Fruit fly (Drosophila melanogaster) whole organism, embryonic: Measurements from ENCODE around the gene cv-c.

Experiments
- ATbp ChIP-seq: fragments of 200-800 bp; sonication (Bioruptor generic); optimal IDR thresholded peaks from 2 replicates; lab custom pipeline; 2017; ENCODE audit warnings: missing biosample characterization, mild to moderate bottlenecking, missing genetic modification characterization, missing genetic modification reagents
- C15 ChIP-seq: fragments of 200-800 bp; sonication (Bioruptor generic); IDR thresholded peaks from 3 replicates; pipeline ENCODE4 v1.3.6; 2022; ENCODE audit warnings: missing biosample characterization, missing genetic modification characterization
- CG10209 ChIP-seq: fragments of 200-800 bp; sonication (Bioruptor generic); optimal IDR thresholded peaks from 3 replicates; lab custom pipeline; 2017; ENCODE audit warnings: missing biosample characterization, mild to moderate bottlenecking, missing genetic modification characterization, missing genetic modification reagents
- CG11093 ChIP-seq: fragments of 200-800 bp; sonication (Bioruptor generic); IDR thresholded peaks from 3 replicates; pipeline ENCODE4 v1.3.6; 2022; ENCODE audit warnings: missing biosample characterization, missing genetic modification characterization
- CG11504 ChIP-seq: fragments of 200-800 bp; sonication (Bioruptor generic); optimal IDR thresholded peaks from 3 replicates; lab custom pipeline; 2019; ENCODE audit warnings: missing biosample characterization, mild to moderate bottlenecking, missing genetic modification characterization, moderate library complexity
- CG17186 ChIP-seq: fragments of 200-800 bp; sonication (Bioruptor generic); optimal IDR thresholded peaks from 3 replicates; lab custom pipeline; 2017; ENCODE audit warnings: missing biosample characterization, missing genetic modification reagents, missing genetic modification characterization
- CG17328 ChIP-seq: fragments of 200-800 bp; sonication (Bioruptor generic); IDR thresholded peaks from 2 replicates; pipeline ENCODE4 v1.3.6; 2022; ENCODE audit warnings: missing biosample characterization, missing genetic modification characterization
- CG17361 ChIP-seq: fragments of 200-800 bp; sonication (Bioruptor generic); IDR thresholded peaks from 3 replicates; pipeline ENCODE4 v1.3.6; 2022; ENCODE audit warnings: missing biosample characterization, missing genetic modification characterization
- CG18764 ChIP-seq: fragments of 200-800 bp; sonication (Bioruptor generic); optimal IDR thresholded peaks from 3 replicates; lab custom pipeline; 2016; ENCODE audit warnings: missing biosample characterization, missing genetic modification characterization
- CG2129 ChIP-seq: fragments of 200-800 bp; sonication (Bioruptor generic); IDR thresholded peaks from 2 replicates; pipeline ENCODE4 v1.3.6; 2022; ENCODE audit warnings: missing biosample characterization, missing genetic modification characterization; ENCODE audit not compliant: partially characterized antibody
- CG2199 ChIP-seq: fragments of 200-800 bp; sonication (Bioruptor generic); IDR thresholded peaks from 3 replicates; pipeline ENCODE4 v1.3.6; 2022; ENCODE audit warnings: missing biosample characterization, missing genetic modification characterization
- CG2889 ChIP-seq: fragments of 200-800 bp; sonication (Bioruptor generic); IDR thresholded peaks from 3 replicates; pipeline ENCODE4 v1.3.6; 2022; ENCODE audit warnings: missing biosample characterization, missing genetic modification characterization
- CG34224 ChIP-seq: fragments of 200-800 bp; sonication (Bioruptor generic); IDR thresholded peaks from 3 replicates; pipeline ENCODE4 v1.3.6; 2022; ENCODE audit warnings: missing biosample characterization, missing genetic modification characterization; ENCODE audit not compliant: partially characterized antibody
- CG4360 ChIP-seq: fragments of 200-800 bp; sonication (Bioruptor generic); IDR thresholded peaks from 2 replicates; pipeline ENCODE4 v1.3.6; 2022; ENCODE audit warnings: missing biosample characterization, missing genetic modification characterization
- CG4707 ChIP-seq: fragments of 200-800 bp; sonication (Bioruptor generic); optimal IDR thresholded peaks from 2 replicates; lab custom pipeline; 2018; ENCODE audit warnings: missing biosample characterization, mild to moderate bottlenecking, missing genetic modification characterization, moderate library complexity
- CG4854 ChIP-seq: fragments of 200-800 bp; sonication (Bioruptor generic); optimal IDR thresholded peaks from 2 replicates; lab custom pipeline; 2016; ENCODE audit warnings: missing biosample characterization, missing genetic modification characterization, inconsistent platforms
- CG6683 ChIP-seq: fragments of 200-800 bp; sonication (Bioruptor generic); optimal IDR thresholded peaks from 2 replicates; lab custom pipeline; 2017; ENCODE audit warnings: missing biosample characterization, mild to moderate bottlenecking, missing genetic modification characterization, missing genetic modification reagents
- CG6765 ChIP-seq: fragments of 200-800 bp; sonication (Bioruptor generic); optimal IDR thresholded peaks from 3 replicates; lab custom pipeline; 2017; ENCODE audit warnings: missing biosample characterization, mild to moderate bottlenecking, missing genetic modification characterization
- CG8478 ChIP-seq: fragments of >200 bp; optimal IDR thresholded peaks from 2 replicates; lab custom pipeline; 2018
- CG9797 ChIP-seq: fragments of 200-800 bp; sonication (Bioruptor generic); optimal IDR thresholded peaks from 3 replicates; lab custom pipeline; 2018; ENCODE audit warnings: missing biosample characterization, mild to moderate bottlenecking, missing genetic modification characterization
- CG9817 ChIP-seq: fragments of 200-800 bp; sonication (Bioruptor generic); optimal IDR thresholded peaks from 2 replicates; lab custom pipeline; 2018; ENCODE audit warnings: missing biosample characterization, mild to moderate bottlenecking, missing genetic modification characterization, moderate library complexity
- Dbx ChIP-seq: fragments of 200-800 bp; sonication (Bioruptor generic); IDR thresholded peaks from 3 replicates; pipeline ENCODE4 v1.3.6; 2022; ENCODE audit warnings: missing biosample characterization, missing genetic modification characterization
- Dref ChIP-seq: fragments of 200-800 bp; sonication (Bioruptor generic); IDR thresholded peaks from 2 replicates; pipeline ENCODE4 v1.3.6; 2022; ENCODE audit warnings: missing biosample characterization, missing genetic modification characterization
- E2f2 ChIP-seq: fragments of 200-800 bp; sonication (Bioruptor generic); IDR thresholded peaks from 2 replicates; pipeline ENCODE4 v1.3.6; 2022; ENCODE audit warnings: missing biosample characterization, missing genetic modification characterization
- H15 ChIP-seq: fragments of 200-800 bp; sonication (Bioruptor generic); IDR thresholded peaks from 3 replicates; pipeline ENCODE4 v1.3.6; 2022; ENCODE audit warnings: missing biosample characterization, missing genetic modification characterization
- H2.0 ChIP-seq: fragments of 200-800 bp; sonication (Bioruptor generic); IDR thresholded peaks from 2 replicates; pipeline ENCODE4 v1.3.6; 2022; ENCODE audit warnings: missing biosample characterization, missing genetic modification characterization
- HLH3B ChIP-seq: fragments of 200-800 bp; sonication (Bioruptor generic); IDR thresholded peaks from 2 replicates; pipeline ENCODE4 v1.3.6; 2022; ENCODE audit warnings: missing biosample characterization, missing genetic modification characterization
- MESR4 ChIP-seq: fragments of 200-800 bp; sonication (Bioruptor generic); optimal IDR thresholded peaks from 2 replicates; lab custom pipeline; 2018; ENCODE audit warnings: missing biosample characterization, mild to moderate bottlenecking, missing genetic modification characterization, moderate library complexity
- Mad ChIP-seq: fragments of 200-800 bp; sonication (Bioruptor generic); optimal IDR thresholded peaks from 2 replicates; lab custom pipeline; 2016; ENCODE audit warnings: missing biosample characterization, missing genetic modification characterization
- Myb ChIP-seq: fragments of 200-800 bp; sonication (Bioruptor generic); optimal IDR thresholded peaks from 2 replicates; lab custom pipeline; 2016; ENCODE audit warnings: missing biosample characterization, missing genetic modification characterization
- Optix ChIP-seq: fragments of 200-800 bp; sonication (Bioruptor generic); IDR thresholded peaks from 3 replicates; pipeline ENCODE4 v1.3.6; 2022; ENCODE audit warnings: missing biosample characterization, missing genetic modification characterization
- Trl ChIP-seq, 3 experiments: fragments of >200 bp in 2 of 3; fragments of 200-800 bp in 1 of 3; sonication (Bioruptor generic) in 1 of 3; optimal IDR thresholded peaks; 2 replicates in 1 of 3; 3 replicates in 2 of 3; lab custom pipeline; 2016 to 2017; ENCODE audit warnings: missing biosample characterization in 1 of 3, missing genetic modification characterization in 1 of 3
- YL-1 ChIP-seq: fragments of 200-800 bp; sonication (Bioruptor generic); optimal IDR thresholded peaks from 3 replicates; lab custom pipeline; 2017; ENCODE audit warnings: missing biosample characterization, mild to moderate bottlenecking, missing genetic modification characterization
- bcd ChIP-seq: fragments of 200-800 bp; sonication (Bioruptor generic); optimal IDR thresholded peaks from 2 replicates; lab custom pipeline; 2017; ENCODE audit warnings: missing biosample characterization, mild to moderate bottlenecking, missing genetic modification characterization
- chn ChIP-seq: fragments of 200-800 bp; sonication (Bioruptor generic); optimal IDR thresholded peaks from 2 replicates; lab custom pipeline; 2016; ENCODE audit warnings: missing biosample characterization, missing genetic modification characterization
- exex ChIP-seq: fragments of 200-800 bp; sonication (Bioruptor generic); optimal IDR thresholded peaks from 4 replicates; lab custom pipeline; 2018; ENCODE audit warnings: missing biosample characterization, mild to moderate bottlenecking, missing genetic modification characterization, moderate library complexity
- gce ChIP-seq: fragments of 200-800 bp; sonication (Bioruptor generic); IDR thresholded peaks from 3 replicates; pipeline ENCODE4 v1.3.6; 2022; ENCODE audit warnings: missing biosample characterization, missing genetic modification characterization
- gsb ChIP-seq: fragments of 200-800 bp; sonication (Bioruptor generic); IDR thresholded peaks from 2 replicates; pipeline ENCODE4 v1.3.6; 2022; ENCODE audit warnings: missing biosample characterization, missing genetic modification characterization
- gt ChIP-seq: fragments of 200-800 bp; sonication (Bioruptor generic); IDR thresholded peaks from 2 replicates; pipeline ENCODE4 v1.3.6; 2022; ENCODE audit warnings: missing biosample characterization, missing genetic modification characterization
- hb ChIP-seq: fragments of 200-800 bp; sonication (Bioruptor generic); IDR thresholded peaks from 3 replicates; pipeline ENCODE4 v1.3.6; 2022; ENCODE audit warnings: missing biosample characterization, missing genetic modification characterization; ENCODE audit not compliant: partially characterized antibody
- ind ChIP-seq: fragments of 200-800 bp; sonication (Bioruptor generic); optimal IDR thresholded peaks from 3 replicates; lab custom pipeline; 2016; ENCODE audit warnings: missing biosample characterization, missing genetic modification characterization
- lbe ChIP-seq: fragments of 200-800 bp; sonication (Bioruptor generic); optimal IDR thresholded peaks from 2 replicates; lab custom pipeline; 2016; ENCODE audit warnings: missing biosample characterization, mild to moderate bottlenecking, missing genetic modification characterization
- lov ChIP-seq, 2 experiments: fragments of 200-800 bp in 1 of 2; fragments of >200 bp in 1 of 2; sonication (Bioruptor generic) in 1 of 2; IDR thresholded peaks in 1 of 2; optimal IDR thresholded peaks in 1 of 2; 2 replicates in 1 of 2; 3 replicates in 1 of 2; pipeline versions ENCODE4 v1.3.6 to Lab custom; 2017 to 2022; ENCODE audit warnings: missing biosample characterization in 1 of 2, missing genetic modification characterization in 1 of 2
- pita ChIP-seq: fragments of 200-800 bp; sonication (Bioruptor generic); optimal IDR thresholded peaks from 2 replicates; lab custom pipeline; 2017; ENCODE audit warnings: missing biosample characterization, mild to moderate bottlenecking, missing genetic modification characterization
- psq ChIP-seq: fragments of 200-800 bp; sonication (Bioruptor generic); optimal IDR thresholded peaks from 2 replicates; lab custom pipeline; 2017; ENCODE audit warnings: missing biosample characterization, missing genetic modification characterization
- sens-2 ChIP-seq: fragments of 200-800 bp; sonication (Bioruptor generic); IDR thresholded peaks from 2 replicates; pipeline ENCODE4 v1.3.6; 2022; ENCODE audit warnings: missing biosample characterization, missing genetic modification characterization
- stc ChIP-seq: fragments of 200-800 bp; sonication (Bioruptor generic); IDR thresholded peaks from 2 replicates; pipeline ENCODE4 v1.3.6; 2022; ENCODE audit warnings: missing biosample characterization, missing genetic modification characterization
- tio ChIP-seq: fragments of 200-800 bp; sonication (Bioruptor generic); optimal IDR thresholded peaks from 2 replicates; lab custom pipeline; 2017; ENCODE audit warnings: missing biosample characterization, missing genetic modification characterization, inconsistent platforms
- tup ChIP-seq: fragments of 200-800 bp; sonication (Bioruptor generic); optimal IDR thresholded peaks from 2 replicates; lab custom pipeline; 2016; ENCODE audit warnings: missing biosample characterization, mild to moderate bottlenecking, missing genetic modification characterization, moderate library complexity
- wor ChIP-seq: fragments of 200-800 bp; sonication (Bioruptor generic); IDR thresholded peaks from 2 replicates; pipeline ENCODE4 v1.3.6; 2022; ENCODE audit warnings: missing biosample characterization, missing genetic modification characterization
- zfh2 ChIP-seq: fragments of 200-800 bp; sonication (Bioruptor generic); optimal IDR thresholded peaks from 2 replicates; lab custom pipeline; 2016; ENCODE audit warnings: missing biosample characterization, missing genetic modification characterization

cv-c gene

dm6 chr3R:14391281-14391680, 90.2 kb downstream of the cv-c start:
- TF ChIP-seq lbe (GFP tag; lab: Kevin White, UChicago), result peak; percentile 69
- TF ChIP-seq CG4854, result peak; percentile 86
- peak; percentile 85 for TF ChIP-seq CG9817 (tag; lab: Kevin White, UChicago)
- no peak for TF ChIP-seq psq (GFP tag; lab: Kevin White, UChicago)
- peak; percentile 60 for TF ChIP-seq E2f2 (GFP tag; lab: Robert Waterston, UW)
- peak; percentile 89 for TF ChIP-seq HLH3B (GFP tag; lab: Robert Waterston, UW)
- peak; percentile 95 for TF ChIP-seq Dbx (GFP tag; lab: Robert Waterston, UW)
- peak; percentile 87 for TF ChIP-seq Optix (GFP tag; lab: Robert Waterston, UW)
- peak; percentile 50 for TF ChIP-seq CG10209
- no peak for TF ChIP-seq CG34224 (GFP tag; lab: Robert Waterston, UW)
- no peak for TF ChIP-seq CG9797 (GFP tag; lab: Kevin White, UChicago)
- TF ChIP-seq MESR4, result no peak
- TF ChIP-seq chn (GFP tag; lab: Kevin White, UChicago), result peak; percentile 53
- TF ChIP-seq CG2129 (GFP tag; lab: Robert Waterston, UW), result no peak
- peak; percentile 93 for TF ChIP-seq ind
- TF ChIP-seq CG4707, result no peak
- peak; percentile 75 for TF ChIP-seq sens-2 (GFP tag; lab: Robert Waterston, UW)
- TF ChIP-seq Mad (GFP tag; lab: Kevin White, UChicago), result peak; percentile 47
- peak; percentile 88 for TF ChIP-seq bcd
- no peak for TF ChIP-seq tup (GFP tag; lab: Kevin White, UChicago)
- TF ChIP-seq CG6765, result peak; percentile 76
- no peak for TF ChIP-seq lov (optimal IDR thresholded peaks at IDR 0.05; lab: Kevin White, UChicago)
- peak; percentile 85 for TF ChIP-seq lov (GFP tag; IDR thresholded peaks at IDR 0.05; lab: Robert Waterston, UW)
- TF ChIP-seq gt (GFP tag; lab: Robert Waterston, UW), result peak; percentile 62; the same call in 1 of the 2 replicates
- TF ChIP-seq CG17361 (GFP tag; lab: Robert Waterston, UW), result peak; percentile 81
- TF ChIP-seq exex (tag; lab: Kevin White, UChicago), result no peak
- peak; percentile 73 for TF ChIP-seq wor (GFP tag; lab: Robert Waterston, UW)
- TF ChIP-seq hb (GFP tag; lab: Robert Waterston, UW), result no peak
- no peak for TF ChIP-seq YL-1 (GFP tag; lab: Kevin White, UChicago)
- TF ChIP-seq stc (GFP tag; lab: Robert Waterston, UW), result peak; percentile 73
- peak; percentile 75; the same call in 2 of the 3 replicates for TF ChIP-seq gce (GFP tag; lab: Robert Waterston, UW)
- TF ChIP-seq Myb (GFP tag; lab: Kevin White, UChicago), result peak; percentile 48
- peak; percentile 96 for TF ChIP-seq CG2199 (GFP tag; lab: Robert Waterston, UW)
- peak; percentile 50 for TF ChIP-seq tio
- peak; percentile 37 for TF ChIP-seq CG6683 (GFP tag; lab: Kevin White, UChicago)
- peak; percentile 73 for TF ChIP-seq ATbp (GFP tag; lab: Kevin White, UChicago)
- no peak for TF ChIP-seq CG8478 (lab: Kevin White, UChicago)
- TF ChIP-seq CG11504, result peak; percentile 91
- peak; percentile 72; the same call in 2 of the 3 replicates for TF ChIP-seq C15
- peak; percentile 60 for TF ChIP-seq CG4360 (GFP tag; lab: Robert Waterston, UW)
- peak; percentile 77 for TF ChIP-seq CG2889 (GFP tag; lab: Robert Waterston, UW)
- TF ChIP-seq CG17186 (GFP tag; lab: Kevin White, UChicago), result no peak
- TF ChIP-seq Trl (optimal IDR thresholded peaks at IDR 0.05; lab: Kevin White, UChicago), result no peak
- peak; percentile 77 for TF ChIP-seq Trl (GFP tag; optimal IDR thresholded peaks at IDR 0.05; lab: Kevin White, UChicago)
- peak; percentile 82 for TF ChIP-seq gsb (GFP tag; lab: Robert Waterston, UW)
- TF ChIP-seq Dref (GFP tag; lab: Robert Waterston, UW), result 0 out of 2 replicates have a peak, but pooled peaks have one; percentile 4
- peak; percentile 87 for TF ChIP-seq CG11093 (GFP tag; lab: Robert Waterston, UW)
- peak; percentile 90 for TF ChIP-seq CG18764
- TF ChIP-seq zfh2 (GFP tag; lab: Kevin White, UChicago), result peak; percentile 23
- TF ChIP-seq H15 (GFP tag; lab: Robert Waterston, UW), result peak; percentile 90
- peak; percentile 83 for TF ChIP-seq CG17328 (GFP tag; lab: Robert Waterston, UW)
- TF ChIP-seq H2.0 (GFP tag; lab: Robert Waterston, UW), result peak; percentile 84
- TF ChIP-seq pita, result peak; percentile 3
